Worm (Caenorhabditis elegans): ENCODE data around the gene pkg-2.

ce11 chrIV:8526050-8526449, 5.4 kb downstream of the pkg-2 start:
- TF ChIP-seq ama-1 (optimal IDR thresholded peaks at IDR 0.05): no peak
- TF ChIP-seq elt-2 (tag; optimal IDR thresholded peaks at IDR 0.05): no peak
- TF ChIP-seq pha-4 (tag; optimal IDR thresholded peaks at IDR 0.05): no peak
- no peak for TF ChIP-seq nhr-11 (tag; optimal IDR thresholded peaks at IDR 0.05)
- TF ChIP-seq fkh-10 (GFP tag; optimal IDR thresholded peaks at IDR 0.05): no peak
- TF ChIP-seq F13H6.1 (tag; optimal IDR thresholded peaks at IDR 0.05): no peak
- TF ChIP-seq dve-1 (tag; optimal IDR thresholded peaks at IDR 0.05): no peak
- TF ChIP-seq Y22D7AL.16 (tag; optimal IDR thresholded peaks at IDR 0.05): no peak
- TF ChIP-seq madf-2 (tag; optimal IDR thresholded peaks at IDR 0.05): no peak
- no peak for TF ChIP-seq ceh-48 (tag; optimal IDR thresholded peaks at IDR 0.05)
- TF ChIP-seq C38D4.7 (GFP tag; optimal IDR thresholded peaks at IDR 0.05): no peak
- TF ChIP-seq pqm-1 (tag; optimal IDR thresholded peaks at IDR 0.05): no peak
- no peak for TF ChIP-seq T23F11.4 (GFP tag; optimal IDR thresholded peaks at IDR 0.05)
- no peak for TF ChIP-seq ets-4 (tag; optimal IDR thresholded peaks at IDR 0.05)

Data from whole organism, late embryonic.